Fruit fly (Drosophila melanogaster) whole organism, larva: ENCODE measurements around the gene CG10874.

ENCODE experiments used
- noc ChIP-seq: fragments of 200-800 bp; sonication (Bioruptor generic); optimal IDR thresholded peaks from 3 replicates; lab custom pipeline; 2019; ENCODE audit warnings: missing biosample characterization, mild to moderate bottlenecking, missing genetic modification characterization, moderate library complexity

The CG10874 gene

dm6 chr2L:2192123-2192601 is at the start of gene CG10874:
Gene CG10874 (minus strand): TSS chr2L:2192386.
- TF ChIP-seq noc: no peak

- TF ChIP-seq noc: no peak
Measured at dm6 chr2L:2240493-2240892, 48.3 kb upstream of the CG10874 start, which contains the start of gene Tengl1. Gene Tengl1 (minus strand): TSS chr2L:2240593.

DNA sequence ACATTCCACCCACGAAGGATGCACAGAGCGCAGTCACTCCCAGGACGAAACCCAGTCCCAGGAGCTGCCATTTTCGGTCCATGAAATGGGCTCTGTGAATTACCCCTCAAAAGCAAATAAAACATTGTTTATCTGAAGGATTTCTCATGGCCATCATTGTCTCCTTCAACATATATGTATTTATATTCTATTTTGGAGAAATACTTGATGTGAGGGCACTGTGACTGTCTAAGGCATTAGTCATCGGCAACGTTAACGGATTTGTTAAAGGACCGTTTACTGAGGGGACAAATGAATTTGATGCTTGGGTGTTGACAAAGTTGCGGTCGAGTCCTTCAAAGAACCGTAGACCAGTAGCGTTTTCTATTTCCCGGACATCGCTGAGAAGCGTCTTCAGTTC is 47.1 kb upstream of the CG10874 start, which contains the start of gene Tengl2:
Gene Tengl2 (minus strand): TSS at position 101 of the 400 bp plus-strand sequence.
- no peak for TF ChIP-seq noc

dm6 chr2L:2238151-2238550 is 46.0 kb upstream of the CG10874 start, which contains the start of gene Tengl3:
Gene Tengl3 (minus strand): TSS chr2L:2238251.
- TF ChIP-seq noc: no peak

DNA sequence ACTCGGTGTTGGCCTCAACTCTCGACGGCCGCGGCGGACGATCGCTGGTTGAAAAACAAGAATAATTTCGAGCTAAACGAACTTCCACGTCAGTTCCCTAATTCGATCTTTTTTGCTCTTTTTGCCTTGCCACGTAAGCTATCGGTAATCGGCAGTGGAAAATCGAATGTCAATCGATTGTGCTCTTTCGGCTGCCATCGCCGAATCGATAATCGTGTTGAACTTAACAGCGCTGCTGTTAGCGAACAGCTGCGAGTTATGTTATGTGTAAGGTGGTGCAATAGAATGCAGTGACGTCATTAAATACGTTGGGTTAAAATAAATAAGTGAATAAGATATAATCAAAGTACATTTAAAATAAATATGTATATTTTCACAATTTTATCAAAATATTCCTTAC is 44.5 kb upstream of the CG10874 start, which contains the start of gene Sec24CD:
Gene Sec24CD (minus strand): TSS at position 123 of the 400 bp plus-strand sequence.
- no peak for TF ChIP-seq noc

DNA sequence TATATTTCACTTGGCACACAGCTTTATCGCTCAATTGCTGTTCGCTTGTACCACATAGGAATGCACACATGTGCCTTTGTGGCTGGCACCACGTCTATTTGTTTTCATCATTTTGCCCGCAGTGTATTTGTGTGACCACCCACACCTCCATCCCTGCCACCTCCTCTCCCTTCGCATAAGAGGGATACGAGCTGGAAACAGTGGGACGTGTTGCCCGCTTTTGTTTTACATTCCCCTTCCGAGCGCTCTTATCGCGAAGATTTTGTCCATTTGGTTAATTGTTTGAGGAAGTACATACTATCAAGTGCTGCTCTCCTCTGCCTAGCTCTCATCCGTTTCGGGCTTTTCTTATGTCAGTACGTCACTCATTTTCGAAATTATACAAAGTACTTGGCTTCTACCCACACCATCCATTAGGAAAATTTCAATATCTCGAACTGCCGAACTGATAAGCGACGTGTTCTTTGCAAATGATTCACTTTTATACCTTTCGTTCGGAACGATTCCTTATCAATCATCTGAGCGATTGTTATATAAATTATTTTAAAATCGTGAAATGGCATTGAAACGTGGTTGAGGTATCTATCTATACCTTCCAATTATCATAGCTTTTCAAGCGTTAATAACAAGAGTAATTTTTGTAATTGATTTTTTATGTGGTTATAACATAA is 36.1 kb upstream of the CG10874 start:
- TF ChIP-seq noc: peak; percentile 7

- peak; percentile 12 for TF ChIP-seq noc
Measured at dm6 chr2L:2227316-2227715, 35.1 kb upstream of the CG10874 start.

- peak; percentile 88 for TF ChIP-seq noc
Measured at dm6 chr2L:2226259-2227121, 34.3 kb upstream of the CG10874 start, which contains the start of the genes CG15387 and sau. Gene CG15387 (minus strand): TSS chr2L:2226294. Gene sau (plus strand): TSS chr2L:2226342.

DNA sequence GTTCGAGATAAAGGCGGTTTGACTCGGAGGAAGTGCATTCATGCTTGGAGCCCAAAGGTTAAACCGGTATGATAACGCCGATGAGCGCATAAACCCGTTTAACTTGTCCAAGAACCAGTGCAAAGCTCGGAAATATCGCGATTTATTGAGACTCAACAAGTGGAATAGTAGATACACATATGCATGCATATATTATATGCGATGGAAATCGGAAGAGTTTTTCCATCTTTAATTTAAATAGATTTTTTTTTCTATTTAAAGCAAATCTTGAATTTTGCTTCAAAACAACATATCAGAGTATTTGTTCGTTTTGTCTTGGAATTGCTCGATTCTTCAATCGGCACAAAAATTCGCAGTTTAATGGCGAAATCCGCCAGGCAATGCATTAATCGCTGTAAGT is 30.2 kb upstream of the CG10874 start:
- no peak for TF ChIP-seq noc

dm6 chr2L:2221649-2222150 is 29.5 kb upstream of the CG10874 start:
- TF ChIP-seq noc: peak; percentile 100

dm6 chr2L:2220573-2221332 is 28.6 kb upstream of the CG10874 start, which contains the start of gene papi:
Gene papi (plus strand): TSS chr2L:2220748.
- peak; percentile 41 for TF ChIP-seq noc

DNA sequence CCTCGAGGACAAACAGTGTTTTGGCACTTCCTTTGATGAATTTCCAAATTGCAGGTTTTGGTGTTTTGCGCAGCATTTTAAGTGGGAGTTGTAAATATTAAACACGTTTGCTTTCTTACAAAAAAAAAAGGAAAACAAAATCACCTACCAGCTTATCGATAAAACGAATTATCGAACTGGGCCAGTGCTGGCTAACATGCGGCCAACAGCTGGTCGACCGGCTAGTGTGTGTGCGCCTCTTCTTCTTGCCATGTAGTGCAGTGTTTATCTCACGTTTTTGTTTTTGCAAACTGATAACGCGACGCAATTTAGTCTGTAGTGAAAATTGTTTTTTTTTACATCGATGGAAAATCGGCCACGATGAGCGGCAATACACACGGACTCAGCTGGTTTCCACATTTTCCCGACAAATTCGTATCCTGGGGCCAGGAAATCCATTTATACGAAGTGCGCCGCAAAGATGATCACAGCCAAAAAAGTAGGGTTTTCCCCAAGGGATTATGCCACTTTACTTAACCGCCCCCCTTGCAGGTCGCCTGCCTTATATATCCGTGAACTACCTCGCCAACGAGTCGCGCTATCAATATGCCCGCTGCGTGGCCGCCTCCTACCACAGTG is 25.0 kb upstream of the CG10874 start, which contains the start of the genes CG15386, CG42371 and mio:
Gene CG15386 (minus strand): TSS at position 180 of the 618 bp plus-strand sequence.
Gene CG42371 (minus strand): TSS at position 180 of the 618 bp plus-strand sequence.
Gene mio (plus strand): TSS at position 224 of the 618 bp plus-strand sequence.
- TF ChIP-seq noc: peak; percentile 19

DNA sequence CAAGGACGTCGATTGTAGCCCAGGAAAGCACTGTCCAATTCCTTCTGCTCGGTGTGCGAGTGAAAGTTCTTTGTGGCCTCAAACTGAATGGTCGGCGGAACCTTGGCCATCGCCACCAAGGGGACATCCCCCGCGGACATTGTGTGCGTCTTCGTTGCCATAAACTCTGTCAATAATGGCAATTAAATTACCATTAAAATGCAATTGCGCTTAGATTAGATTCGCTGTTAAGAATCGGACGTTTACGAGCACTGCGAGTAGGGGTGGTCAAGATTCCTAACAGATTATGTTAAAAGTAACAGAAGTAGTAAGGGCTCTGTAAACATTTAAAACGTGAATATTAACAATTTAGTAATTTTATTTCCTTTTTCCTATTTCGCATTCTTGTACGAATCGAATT is 23.9 kb upstream of the CG10874 start, which contains the start of gene daed:
Gene daed (minus strand): TSS at position 247 of the 400 bp plus-strand sequence.
- no peak for TF ChIP-seq noc

DNA sequence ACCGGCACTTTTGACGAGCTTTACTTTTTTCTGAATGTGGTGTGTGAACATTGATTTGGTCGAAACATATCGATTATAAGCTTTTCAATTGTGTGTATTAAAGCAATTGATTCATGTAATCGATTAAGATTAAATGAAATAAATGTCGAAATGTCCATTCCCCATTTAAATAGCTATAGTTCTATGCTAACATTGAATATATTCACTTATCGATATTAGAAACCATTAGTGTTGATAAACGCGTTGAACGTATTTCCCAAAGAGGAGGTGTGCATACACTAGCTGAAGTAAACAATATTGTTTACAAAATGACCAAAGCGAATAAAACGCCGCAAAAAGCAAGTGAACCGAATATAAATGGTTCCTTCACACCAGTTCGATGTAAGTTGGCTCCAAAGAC is 21.8 kb upstream of the CG10874 start, which contains the start of the genes Uch and CG34174:
Gene Uch (minus strand): TSS at position 208 of the 400 bp plus-strand sequence.
Gene CG34174 (plus strand): TSS at position 263 of the 400 bp plus-strand sequence.
- TF ChIP-seq noc: peak; percentile 5

DNA sequence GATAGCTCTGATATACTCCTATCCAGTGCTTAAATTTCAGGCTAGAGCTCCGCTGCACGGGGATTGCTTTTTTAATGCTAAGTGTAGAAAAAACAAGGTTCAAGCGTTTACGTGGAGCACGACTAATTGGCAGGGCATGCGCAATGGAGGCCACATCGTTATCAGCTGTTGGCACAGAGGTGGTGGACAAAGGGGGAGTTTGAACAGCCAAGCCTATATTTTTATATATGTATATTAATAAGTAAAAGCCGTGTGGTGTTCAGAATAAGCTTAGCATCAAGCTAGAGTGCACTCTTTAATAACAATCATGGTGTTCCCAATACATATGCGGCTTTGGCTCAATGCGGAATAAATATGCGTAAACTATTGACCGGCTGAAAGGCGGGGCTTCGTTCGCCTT is 20.3 kb upstream of the CG10874 start, which contains the start of gene CG15385:
Gene CG15385 (minus strand): TSS at position 94 of the 400 bp plus-strand sequence.
- TF ChIP-seq noc: no peak
